Worm (Caenorhabditis elegans) whole organism, young adult: ENCODE data around the gene bbs-8.
A peak's percentile ranks its signal among the peaks of the same experiment; 100 is the strongest.

ENCODE experiments used
- F23B12.7 ChIP-seq: sonication (generic microtip); optimal IDR thresholded peaks from 2 replicates; lab custom pipeline; 2017; ENCODE audit warnings: missing genetic modification characterization, mild to moderate bottlenecking, missing compliant biosample characterization, antibody characterized with exemption, moderate library complexity; ENCODE audit not compliant: insufficient read depth
- F57C9.4 ChIP-seq: sonication (generic microtip); optimal IDR thresholded peaks from 2 replicates; lab custom pipeline; 2017; ENCODE audit warnings: mild to moderate bottlenecking, missing genetic modification characterization, missing compliant biosample characterization
- attf-3 ChIP-seq: fragments of 200-800 bp; sonication (Bioruptor generic); conservative IDR thresholded peaks from 2 replicates; pipeline ENCODE4 v1.3.6; 2022; ENCODE audit warnings: missing genetic modification reagents, missing genetic modification characterization, missing compliant biosample characterization
- sea-2 ChIP-seq: fragments of 200-800 bp; sonication (Bioruptor generic); IDR thresholded peaks from 2 replicates; pipeline ENCODE4 v1.3.6; 2022; ENCODE audit warnings: missing genetic modification characterization, missing compliant biosample characterization

bbs-8 gene

ce11 chrV:6718232-6718631, 46.6 kb downstream of the bbs-8 start, which contains the start of gene srg-30 (continued):
- TF ChIP-seq F23B12.7 = no peak
- no peak for TF ChIP-seq sea-2 (GFP tag; lab: Robert Waterston, UW)
- TF ChIP-seq F57C9.4 (tag; lab: Kevin White, UChicago) = no peak
- TF ChIP-seq, all 124 proteins: peak for 0

- TF ChIP-seq attf-3 = peak; percentile 88
Observed at ce11 chrV:6714858-6715257, 50.0 kb downstream of the bbs-8 start.
